Worm (Caenorhabditis elegans): ENCODE data around the gene pkg-2.

- no peak for TF ChIP-seq fos-1 (tag; optimal IDR thresholded peaks at IDR 0.05)
- no peak for TF ChIP-seq unc-62 (GFP tag; optimal IDR thresholded peaks at IDR 0.05)
- no peak for TF ChIP-seq pqm-1 (tag; optimal IDR thresholded peaks at IDR 0.05)
- no peak for TF ChIP-seq lin-39 (tag; optimal IDR thresholded peaks at IDR 0.05)
- TF ChIP-seq nhr-43 (tag; optimal IDR thresholded peaks at IDR 0.05; ENCODE audit: poor library complexity, severe bottlenecking), result no peak
- no peak for TF ChIP-seq jun-1 (tag; optimal IDR thresholded peaks at IDR 0.05)
- no peak for TF ChIP-seq unc-39 (tag; optimal IDR thresholded peaks at IDR 0.05)
- TF ChIP-seq ama-1 (optimal IDR thresholded peaks at IDR 0.05), result no peak
- no peak for TF ChIP-seq ceh-28 (tag; optimal IDR thresholded peaks at IDR 0.05)
- no peak for TF ChIP-seq nhr-11 (tag; optimal IDR thresholded peaks at IDR 0.05)
These were observed 28.5 kb upstream of the pkg-2 start, which contains the start of gene sru-7 for ce11 chrIV:8492242-8492641.
